Fruit fly (Drosophila melanogaster): Measurements from ENCODE around the gene asun.

- TF ChIP-seq CG13204 (GFP tag; optimal IDR thresholded peaks at IDR 0.05) (no peak), CG15710 (tag; optimal IDR thresholded peaks at IDR 0.05) (peak; percentile 57), Ets98B (GFP tag; IDR thresholded peaks at IDR 0.05) (peak; percentile 75), gl (tag; optimal IDR thresholded peaks at IDR 0.05) (peak; percentile 73), CG12605 (GFP tag; IDR thresholded peaks at IDR 0.05) (0 out of 2 replicates have a peak, but pooled peaks have one; percentile 22), CG10348 (GFP tag; IDR thresholded peaks at IDR 0.05) (no peak), rn (GFP tag; IDR thresholded peaks at IDR 0.05) (0 out of 2 replicates have a peak, but pooled peaks have one; percentile 28), CG17806 (tag; optimal IDR thresholded peaks at IDR 0.05) (peak; percentile 83), fd96Ca (GFP tag; IDR thresholded peaks at IDR 0.05) (peak; percentile 83), CG32121 (GFP tag; IDR thresholded peaks at IDR 0.05) (peak; percentile 70), Pif1A (GFP tag; optimal IDR thresholded peaks at IDR 0.05) (peak; percentile 86)
These were observed 16.2 kb upstream of the asun start for dm6 chr3R:16247609-16248499.

Data from whole organism, pupa.